Worm (Caenorhabditis elegans) whole organism, late embryonic: Measurements from ENCODE around the gene mksr-2.

Source experiments
- C08G9.2 ChIP-seq: sonication (generic microtip); optimal IDR thresholded peaks from 2 replicates; lab custom pipeline; 2016; ENCODE audit warnings: mild to moderate bottlenecking, missing genetic modification characterization, moderate library complexity, missing compliant biosample characterization
- F13H6.1 ChIP-seq: sonication (generic microtip); optimal IDR thresholded peaks from 2 replicates; lab custom pipeline; 2016; ENCODE audit warnings: missing genetic modification characterization, missing compliant biosample characterization
- K09A11.1 ChIP-seq: sonication (generic microtip); optimal IDR thresholded peaks from 2 replicates; lab custom pipeline; 2017; ENCODE audit warnings: antibody characterized with exemption, mild to moderate bottlenecking, missing genetic modification characterization, missing compliant biosample characterization; ENCODE audit not compliant: insufficient read depth
- ama-1 ChIP-seq: fragments of 150-350 bp; optimal IDR thresholded peaks from 2 replicates; lab custom pipeline; 2014
- ceh-14 ChIP-seq: sonication (generic microtip); optimal IDR thresholded peaks from 2 replicates; lab custom pipeline; 2016; ENCODE audit warnings: missing genotype, missing genetic modification characterization, missing compliant biosample characterization
- ceh-18 ChIP-seq: sonication (generic microtip); optimal IDR thresholded peaks from 2 replicates; lab custom pipeline; 2016; ENCODE audit warnings: missing genetic modification characterization, missing compliant biosample characterization
- ceh-19 ChIP-seq: fragments of 200-800 bp; sonication (Bioruptor generic); optimal IDR thresholded peaks from 2 replicates; lab custom pipeline; 2018; ENCODE audit warnings: mild to moderate bottlenecking, missing genetic modification characterization, missing compliant biosample characterization
- ceh-22 ChIP-seq: sonication (generic microtip); optimal IDR thresholded peaks from 2 replicates; lab custom pipeline; 2017; ENCODE audit warnings: missing biosample characterization, missing genetic modification characterization
- ceh-31 ChIP-seq: sonication (generic microtip); optimal IDR thresholded peaks from 2 replicates; lab custom pipeline; 2016; ENCODE audit warnings: missing genetic modification characterization, missing compliant biosample characterization
- ceh-34 ChIP-seq: sonication (generic microtip); optimal IDR thresholded peaks from 2 replicates; lab custom pipeline; 2016; ENCODE audit warnings: mild to moderate bottlenecking, missing genetic modification characterization, missing compliant biosample characterization
- ceh-45 ChIP-seq: fragments of 200-800 bp; sonication (Bioruptor generic); IDR thresholded peaks from 2 replicates; pipeline ENCODE4 v1.3.6; 2022; ENCODE audit warnings: missing genetic modification reagents, missing genetic modification characterization, missing compliant biosample characterization
- ceh-48 ChIP-seq: sonication (generic microtip); optimal IDR thresholded peaks from 2 replicates; lab custom pipeline; 2016; ENCODE audit warnings: missing genetic modification characterization, inconsistent platforms, missing compliant biosample characterization
- ceh-6 ChIP-seq: fragments of 200-800 bp; sonication (Bioruptor generic); optimal IDR thresholded peaks from 2 replicates; lab custom pipeline; 2018; ENCODE audit warnings: mild to moderate bottlenecking, missing genetic modification characterization, missing compliant biosample characterization
- dmd-4 ChIP-seq: sonication (generic microtip); optimal IDR thresholded peaks from 2 replicates; lab custom pipeline; 2016; ENCODE audit warnings: borderline replicate concordance, missing genetic modification characterization, missing compliant biosample characterization
- elt-2 ChIP-seq: sonication (generic microtip); optimal IDR thresholded peaks from 2 replicates; lab custom pipeline; 2016; ENCODE audit warnings: missing genetic modification reagents, missing genetic modification characterization, missing compliant biosample characterization
- elt-4 ChIP-seq: sonication (generic microtip); optimal IDR thresholded peaks from 2 replicates; lab custom pipeline; 2016; ENCODE audit warnings: missing genetic modification characterization, missing compliant biosample characterization
- gmeb-2 ChIP-seq: sonication (generic microtip); optimal IDR thresholded peaks from 2 replicates; lab custom pipeline; 2016; ENCODE audit warnings: missing genetic modification characterization, inconsistent platforms, missing compliant biosample characterization
- hlh-30 ChIP-seq: sonication (generic microtip); optimal IDR thresholded peaks from 2 replicates; lab custom pipeline; 2017; ENCODE audit warnings: antibody characterized with exemption, missing genetic modification characterization, missing compliant biosample characterization; ENCODE audit not compliant: insufficient read depth
- hlh-6 ChIP-seq: sonication (generic microtip); optimal IDR thresholded peaks from 2 replicates; lab custom pipeline; 2016; ENCODE audit warnings: missing genotype, missing genetic modification characterization, missing compliant biosample characterization
- hlh-8 ChIP-seq: sonication (generic microtip); optimal IDR thresholded peaks from 2 replicates; lab custom pipeline; 2016; ENCODE audit warnings: missing genotype, missing genetic modification characterization, missing compliant biosample characterization
- madf-2 ChIP-seq: sonication (generic microtip); optimal IDR thresholded peaks from 2 replicates; lab custom pipeline; 2017; ENCODE audit warnings: missing genetic modification characterization, missing compliant biosample characterization
- mec-3 ChIP-seq: sonication (generic microtip); optimal IDR thresholded peaks from 2 replicates; lab custom pipeline; 2016; ENCODE audit warnings: borderline replicate concordance, missing genetic modification characterization, missing compliant biosample characterization
- nfya-1 ChIP-seq: sonication (generic microtip); optimal IDR thresholded peaks from 2 replicates; lab custom pipeline; 2017; ENCODE audit warnings: missing genetic modification characterization, mild to moderate bottlenecking, missing compliant biosample characterization, antibody characterized with exemption, moderate library complexity
- nhr-11 ChIP-seq: fragments of 150-350 bp; optimal IDR thresholded peaks from 2 replicates; lab custom pipeline; 2014; ENCODE audit warnings: missing biosample characterization, missing genetic modification characterization
- nhr-232 ChIP-seq: sonication (generic microtip); optimal IDR thresholded peaks from 2 replicates; lab custom pipeline; 2016; ENCODE audit warnings: missing genetic modification characterization, missing compliant biosample characterization
- odd-2 ChIP-seq: sonication (generic microtip); optimal IDR thresholded peaks from 2 replicates; lab custom pipeline; 2017; ENCODE audit warnings: antibody characterized with exemption, mild to moderate bottlenecking, missing genetic modification characterization, missing compliant biosample characterization
- pat-9 ChIP-seq: fragments of 200-800 bp; sonication (Bioruptor generic); optimal IDR thresholded peaks from 2 replicates; lab custom pipeline; 2018; ENCODE audit warnings: mild to moderate bottlenecking, missing genetic modification characterization, moderate library complexity, missing compliant biosample characterization
- pqm-1 ChIP-seq: sonication (generic microtip); optimal IDR thresholded peaks from 2 replicates; lab custom pipeline; 2016; ENCODE audit warnings: missing genetic modification characterization, missing compliant biosample characterization
- ref-2 ChIP-seq: sonication (generic microtip); optimal IDR thresholded peaks from 2 replicates; lab custom pipeline; 2016; ENCODE audit warnings: missing genetic modification characterization, missing compliant biosample characterization
- rnt-1 ChIP-seq: sonication (generic microtip); optimal IDR thresholded peaks from 2 replicates; lab custom pipeline; 2016; ENCODE audit warnings: missing genetic modification characterization, missing compliant biosample characterization
- sox-4 ChIP-seq: sonication (generic microtip); optimal IDR thresholded peaks from 2 replicates; lab custom pipeline; 2017; ENCODE audit warnings: mild to moderate bottlenecking, missing genetic modification characterization, inconsistent platforms, missing compliant biosample characterization
- syd-9 ChIP-seq: sonication (generic microtip); optimal IDR thresholded peaks from 2 replicates; lab custom pipeline; 2016; ENCODE audit warnings: mild to moderate bottlenecking, missing genetic modification characterization, moderate library complexity, missing compliant biosample characterization
- tbx-2 ChIP-seq: sonication (generic microtip); optimal IDR thresholded peaks from 2 replicates; lab custom pipeline; 2016; ENCODE audit warnings: missing genetic modification characterization, missing compliant biosample characterization
- unc-42 ChIP-seq: sonication (generic microtip); optimal IDR thresholded peaks from 2 replicates; lab custom pipeline; 2016; ENCODE audit warnings: missing genotype, missing genetic modification characterization, missing compliant biosample characterization
- unc-55 ChIP-seq: sonication (generic microtip); optimal IDR thresholded peaks from 2 replicates; lab custom pipeline; 2017; ENCODE audit warnings: missing biosample characterization, missing genetic modification reagents, missing genetic modification characterization
- unc-86 ChIP-seq: sonication (generic microtip); optimal IDR thresholded peaks from 2 replicates; lab custom pipeline; 2016; ENCODE audit warnings: missing genetic modification characterization, missing compliant biosample characterization
- ztf-16 ChIP-seq: sonication (generic microtip); optimal IDR thresholded peaks from 2 replicates; lab custom pipeline; 2017; ENCODE audit warnings: missing genetic modification characterization, missing compliant biosample characterization

Gene mksr-2

ce11 chrIV:2322998-2323397 is 16.7 kb upstream of the mksr-2 start, which contains the start of gene nsy-4:
TSS of gene nsy-4 (plus strand) at chrIV:2323271.
- TF ChIP-seq ceh-18 (tag; lab: Kevin White, UChicago) (no peak), ama-1 (lab: Kevin White, UChicago) (no peak), K09A11.1 (tag; lab: Kevin White, UChicago) (no peak), F13H6.1 (tag; lab: Kevin White, UChicago) (no peak), elt-2 (tag; lab: Kevin White, UChicago) (no peak), ceh-14 (tag; lab: Kevin White, UChicago) (no peak), gmeb-2 (tag; lab: Kevin White, UChicago) (no peak), odd-2 (tag; lab: Kevin White, UChicago) (no peak), syd-9 (no peak), hlh-8 (tag; lab: Kevin White, UChicago) (no peak), ceh-19 (GFP tag; lab: Kevin White, UChicago) (no peak), hlh-6 (tag; lab: Kevin White, UChicago) (no peak), pqm-1 (tag; lab: Kevin White, UChicago) (no peak)

ce11 chrIV:2321546-2321945 is 15.2 kb upstream of the mksr-2 start:
- TF ChIP-seq nfya-1 = peak; percentile 24
- TF ChIP-seq ref-2 (tag; lab: Kevin White, UChicago) = no peak

ce11 chrIV:2320009-2320408 is 13.7 kb upstream of the mksr-2 start:
- TF ChIP-seq C08G9.2 (tag; lab: Kevin White, UChicago) (no peak), ceh-6 (GFP tag; lab: Kevin White, UChicago) (no peak), odd-2 (tag; lab: Kevin White, UChicago) (no peak), hlh-30 (tag; lab: Kevin White, UChicago) (no peak), unc-86 (tag; lab: Kevin White, UChicago) (no peak)

ce11 chrIV:2316796-2317195 is 10.4 kb upstream of the mksr-2 start:
- TF ChIP-seq ceh-45 (GFP tag; lab: Robert Waterston, UW) (no peak), tbx-2 (peak; percentile 26), nfya-1 (peak; percentile 25), ztf-16 (tag; lab: Kevin White, UChicago) (no peak), ceh-34 (no peak), sox-4 (no peak), ceh-31 (tag; lab: Kevin White, UChicago) (peak; percentile 2), rnt-1 (tag; lab: Kevin White, UChicago) (peak; percentile 46), ceh-48 (peak; percentile 66), hlh-6 (tag; lab: Kevin White, UChicago) (no peak), mec-3 (no peak)

- TF ChIP-seq unc-86 (tag; lab: Kevin White, UChicago) = no peak
- no peak for TF ChIP-seq pat-9 (tag; lab: Kevin White, UChicago)
- no peak for TF ChIP-seq dmd-4 (tag; lab: Kevin White, UChicago)
- no peak for TF ChIP-seq ceh-19 (GFP tag; lab: Kevin White, UChicago)
- TF ChIP-seq ceh-18 (tag; lab: Kevin White, UChicago) = no peak
- no peak for TF ChIP-seq ceh-31 (tag; lab: Kevin White, UChicago)
- no peak for TF ChIP-seq madf-2 (tag; lab: Kevin White, UChicago)
- no peak for TF ChIP-seq nhr-11 (tag; lab: Kevin White, UChicago)
- TF ChIP-seq unc-42 (tag; lab: Kevin White, UChicago) = no peak
- no peak for TF ChIP-seq nhr-232 (tag; lab: Kevin White, UChicago)
- TF ChIP-seq hlh-6 (tag; lab: Kevin White, UChicago) = no peak
- TF ChIP-seq unc-55 (GFP tag; lab: Kevin White, UChicago) = no peak
- TF ChIP-seq ceh-22 (tag; lab: Kevin White, UChicago) = no peak
- no peak for TF ChIP-seq elt-4 (tag; lab: Kevin White, UChicago)
These were observed 9.9 kb upstream of the mksr-2 start, which contains the start of gene Y38F2AL.12 for ce11 chrIV:2316273-2316672. TSS of gene Y38F2AL.12 (plus strand) at chrIV:2316573.
